Fruit fly (Drosophila melanogaster) whole organism, embryonic: Measurements from ENCODE around the gene CG5509.

Experiments
- Atf-2 ChIP-seq: fragments of 200-800 bp; sonication (Bioruptor generic); optimal IDR thresholded peaks from 2 replicates; lab custom pipeline; 2016; ENCODE audit warnings: missing biosample characterization, missing genetic modification characterization
- Atf6 ChIP-seq: fragments of 200-800 bp; sonication (Bioruptor generic); IDR thresholded peaks from 2 replicates; pipeline ENCODE4 v1.3.6; 2022; ENCODE audit warnings: missing biosample characterization, missing genetic modification characterization
- CG10267 ChIP-seq: fragments of 200-800 bp; sonication (Bioruptor generic); optimal IDR thresholded peaks from 2 replicates; lab custom pipeline; 2018; ENCODE audit warnings: missing biosample characterization, mild to moderate bottlenecking, missing genetic modification characterization, moderate library complexity
- CG11723 ChIP-seq: fragments of 200-800 bp; sonication (Bioruptor generic); optimal IDR thresholded peaks from 2 replicates; lab custom pipeline; 2017; ENCODE audit warnings: missing biosample characterization, mild to moderate bottlenecking, missing genetic modification characterization
- CG12659 ChIP-seq: fragments of 200-800 bp; sonication (Bioruptor generic); optimal IDR thresholded peaks from 3 replicates; lab custom pipeline; 2017; ENCODE audit warnings: mild to moderate bottlenecking, missing biosample characterization, missing genetic modification reagents, missing genetic modification characterization
- CG12744 ChIP-seq: fragments of 200-800 bp; sonication (Bioruptor generic); optimal IDR thresholded peaks from 2 replicates; lab custom pipeline; 2016; ENCODE audit warnings: missing biosample characterization, missing genetic modification characterization
- CG12769 ChIP-seq: fragments of 200-800 bp; sonication (Bioruptor generic); optimal IDR thresholded peaks from 2 replicates; lab custom pipeline; 2019; ENCODE audit warnings: missing biosample characterization, mild to moderate bottlenecking, missing genetic modification characterization, moderate library complexity
- CG13123 ChIP-seq: fragments of 200-800 bp; sonication (Bioruptor generic); optimal IDR thresholded peaks from 2 replicates; lab custom pipeline; 2016; ENCODE audit warnings: missing biosample characterization, missing genetic modification characterization
- CG13287 ChIP-seq: fragments of 200-800 bp; sonication (Bioruptor generic); IDR thresholded peaks from 2 replicates; pipeline ENCODE4 v1.3.6; 2022; ENCODE audit warnings: missing biosample characterization, missing genetic modification characterization; ENCODE audit not compliant: partially characterized antibody
- CG13775 ChIP-seq: fragments of 200-800 bp; sonication (Bioruptor generic); optimal IDR thresholded peaks from 3 replicates; lab custom pipeline; 2017; ENCODE audit warnings: missing biosample characterization, mild to moderate bottlenecking, missing genetic modification characterization
- CG14667 ChIP-seq: fragments of 200-800 bp; sonication (Bioruptor generic); IDR thresholded peaks from 2 replicates; pipeline ENCODE4 v1.3.6; 2022; ENCODE audit warnings: missing biosample characterization, missing genetic modification characterization
- CG15514 ChIP-seq: fragments of 200-800 bp; sonication (Bioruptor generic); optimal IDR thresholded peaks from 3 replicates; lab custom pipeline; 2017; ENCODE audit warnings: missing biosample characterization, missing genetic modification characterization, mild to moderate bottlenecking, moderate library complexity, missing genetic modification reagents
- CG17361 ChIP-seq: fragments of 200-800 bp; sonication (Bioruptor generic); IDR thresholded peaks from 3 replicates; pipeline ENCODE4 v1.3.6; 2022; ENCODE audit warnings: missing biosample characterization, missing genetic modification characterization
- CG18619 ChIP-seq: fragments of 200-800 bp; sonication (Bioruptor generic); optimal IDR thresholded peaks from 3 replicates; lab custom pipeline; 2017; ENCODE audit warnings: missing biosample characterization, mild to moderate bottlenecking, missing genetic modification characterization
- CG18764 ChIP-seq: fragments of 200-800 bp; sonication (Bioruptor generic); optimal IDR thresholded peaks from 3 replicates; lab custom pipeline; 2016; ENCODE audit warnings: missing biosample characterization, missing genetic modification characterization
- CG30020 ChIP-seq: fragments of 200-800 bp; optimal IDR thresholded peaks from 2 replicates; lab custom pipeline; 2019; ENCODE audit warnings: missing biosample characterization, mild to moderate bottlenecking, missing genetic modification characterization, moderate library complexity
- CG31388 ChIP-seq: fragments of 200-800 bp; sonication (Bioruptor generic); optimal IDR thresholded peaks from 2 replicates; lab custom pipeline; 2016; ENCODE audit warnings: missing biosample characterization, missing genetic modification characterization
- CG31441 ChIP-seq: fragments of 200-800 bp; sonication (Bioruptor generic); IDR thresholded peaks from 2 replicates; pipeline ENCODE4 v1.3.6; 2022; ENCODE audit warnings: missing biosample characterization, missing genetic modification characterization
- CG32767 ChIP-seq: fragments of 200-800 bp; sonication (Bioruptor generic); IDR thresholded peaks from 2 replicates; pipeline ENCODE4 v1.3.6; 2022; ENCODE audit warnings: missing biosample characterization, missing genetic modification characterization
- CG3726 ChIP-seq: fragments of 200-800 bp; sonication (Bioruptor generic); IDR thresholded peaks from 3 replicates; pipeline ENCODE4, ENCODE4 v1.3.6; 2022; ENCODE audit warnings: missing biosample characterization, missing genetic modification characterization
- CG4404 ChIP-seq: fragments of 200-800 bp; sonication (Bioruptor generic); IDR thresholded peaks from 2 replicates; pipeline ENCODE4 v1.3.6; 2022; ENCODE audit warnings: missing biosample characterization, missing genetic modification characterization
- CG5953 ChIP-seq: fragments of 200-800 bp; sonication (Bioruptor generic); IDR thresholded peaks from 2 replicates; pipeline ENCODE4 v1.3.6; 2022; ENCODE audit warnings: missing biosample characterization, missing genetic modification characterization
- CG9797 ChIP-seq: fragments of 200-800 bp; sonication (Bioruptor generic); optimal IDR thresholded peaks from 3 replicates; lab custom pipeline; 2018; ENCODE audit warnings: missing biosample characterization, mild to moderate bottlenecking, missing genetic modification characterization
- CG9932 ChIP-seq: fragments of 200-800 bp; sonication (Bioruptor generic); IDR thresholded peaks from 2 replicates; pipeline ENCODE4 v1.3.6; 2022; ENCODE audit warnings: missing biosample characterization, missing genetic modification characterization
- Dip3 ChIP-seq: fragments of 200-800 bp; sonication (Bioruptor generic); optimal IDR thresholded peaks from 3 replicates; lab custom pipeline; 2016; ENCODE audit warnings: missing biosample characterization, missing genetic modification characterization
- Fer3 ChIP-seq: fragments of 200-800 bp; sonication (Bioruptor generic); optimal IDR thresholded peaks from 2 replicates; lab custom pipeline; 2018; ENCODE audit warnings: missing biosample characterization, mild to moderate bottlenecking, missing genetic modification characterization, moderate library complexity
- Hey ChIP-seq: fragments of 200-800 bp; sonication (Bioruptor generic); optimal IDR thresholded peaks from 3 replicates; lab custom pipeline; 2018; ENCODE audit warnings: missing biosample characterization, mild to moderate bottlenecking, missing genetic modification characterization
- Jarid2 ChIP-seq: fragments of 200-800 bp; sonication (Bioruptor generic); optimal IDR thresholded peaks from 3 replicates; lab custom pipeline; 2017; ENCODE audit warnings: mild to moderate bottlenecking, missing biosample characterization, missing genetic modification reagents, missing genetic modification characterization
- Lpt ChIP-seq: fragments of >200 bp; optimal IDR thresholded peaks from 2 replicates; lab custom pipeline; 2018; ENCODE audit warnings: missing biosample characterization, missing genetic modification characterization
- MESR4 ChIP-seq: fragments of 200-800 bp; sonication (Bioruptor generic); optimal IDR thresholded peaks from 2 replicates; lab custom pipeline; 2018; ENCODE audit warnings: missing biosample characterization, mild to moderate bottlenecking, missing genetic modification characterization, moderate library complexity
- Myb ChIP-seq: fragments of 200-800 bp; sonication (Bioruptor generic); optimal IDR thresholded peaks from 2 replicates; lab custom pipeline; 2016; ENCODE audit warnings: missing biosample characterization, missing genetic modification characterization
- Nf-YA ChIP-seq: fragments of 200-800 bp; sonication (Bioruptor generic); IDR thresholded peaks from 2 replicates; pipeline ENCODE4 v1.3.6; 2022; ENCODE audit warnings: missing biosample characterization, missing genetic modification characterization
- Oli ChIP-seq: fragments of 200-800 bp; sonication (Bioruptor generic); optimal IDR thresholded peaks from 2 replicates; lab custom pipeline; 2018; ENCODE audit warnings: missing biosample characterization, mild to moderate bottlenecking, missing genetic modification characterization, moderate library complexity
- Opbp ChIP-seq: fragments of 200-800 bp; sonication (Bioruptor generic); IDR thresholded peaks from 3 replicates; pipeline ENCODE4 v1.3.6; 2022; ENCODE audit warnings: missing biosample characterization, missing genetic modification characterization; ENCODE audit not compliant: partially characterized antibody
- Rx ChIP-seq: fragments of 200-800 bp; sonication (Bioruptor generic); IDR thresholded peaks from 2 replicates; pipeline ENCODE4 v1.3.6; 2022; ENCODE audit warnings: missing biosample characterization, missing genetic modification characterization
- Sox102F ChIP-seq: fragments of 200-800 bp; sonication (Bioruptor generic); optimal IDR thresholded peaks from 2 replicates; lab custom pipeline; 2018; ENCODE audit warnings: missing biosample characterization, mild to moderate bottlenecking, missing genetic modification characterization, moderate library complexity
- Spps ChIP-seq: fragments of 200-800 bp; sonication (Bioruptor generic); optimal IDR thresholded peaks from 2 replicates; lab custom pipeline; 2018; ENCODE audit warnings: missing biosample characterization, mild to moderate bottlenecking, missing genetic modification characterization
- Sry-δ ChIP-seq: fragments of 200-800 bp; sonication (Bioruptor generic); optimal IDR thresholded peaks from 2 replicates; lab custom pipeline; 2016; ENCODE audit warnings: missing biosample characterization, missing genetic modification characterization
- ap ChIP-seq: fragments of 200-800 bp; sonication (Bioruptor generic); IDR thresholded peaks from 2 replicates; pipeline ENCODE4 v1.3.6; 2022; ENCODE audit warnings: missing biosample characterization, missing genetic modification characterization
- croc ChIP-seq: fragments of 200-800 bp; sonication (Bioruptor generic); conservative IDR thresholded peaks from 3 replicates; pipeline ENCODE4 v1.3.6; 2022; ENCODE audit warnings: missing biosample characterization, missing genetic modification characterization
- esg ChIP-seq: fragments of 200-800 bp; sonication (Bioruptor generic); conservative IDR thresholded peaks from 2 replicates; pipeline ENCODE4 v1.3.6; 2022; ENCODE audit warnings: missing biosample characterization, missing genetic modification characterization
- gsb-n ChIP-seq: fragments of 200-800 bp; sonication (Bioruptor generic); optimal IDR thresholded peaks from 3 replicates; lab custom pipeline; 2018; ENCODE audit warnings: missing biosample characterization, mild to moderate bottlenecking, missing genetic modification characterization
- lab ChIP-seq: fragments of 200-800 bp; sonication (Bioruptor generic); optimal IDR thresholded peaks from 3 replicates; lab custom pipeline; 2017; ENCODE audit warnings: missing biosample characterization, missing genetic modification characterization, mild to moderate bottlenecking, moderate library complexity, missing genetic modification reagents
- mam ChIP-seq: fragments of 200-800 bp; sonication (Bioruptor generic); optimal IDR thresholded peaks from 3 replicates; lab custom pipeline; 2016; ENCODE audit warnings: missing biosample characterization, missing genetic modification characterization
- mirr ChIP-seq: fragments of 200-800 bp; sonication (Bioruptor generic); optimal IDR thresholded peaks from 3 replicates; lab custom pipeline; 2018; ENCODE audit warnings: missing biosample characterization, mild to moderate bottlenecking, missing genetic modification characterization
- nau ChIP-seq: fragments of 200-800 bp; sonication (Bioruptor generic); optimal IDR thresholded peaks from 3 replicates; lab custom pipeline; 2017; ENCODE audit warnings: missing biosample characterization, mild to moderate bottlenecking, missing genetic modification characterization, missing genetic modification reagents
- onecut ChIP-seq: fragments of 200-800 bp; sonication (Bioruptor generic); IDR thresholded peaks from 2 replicates; pipeline ENCODE4 v1.3.6; 2022; ENCODE audit warnings: missing biosample characterization, missing genetic modification characterization
- slbo ChIP-seq: fragments of 200-800 bp; sonication (Bioruptor generic); IDR thresholded peaks from 2 replicates; pipeline ENCODE4 v1.3.6; 2022; ENCODE audit warnings: missing biosample characterization, missing genetic modification characterization
- so ChIP-seq: fragments of 200-800 bp; sonication (Bioruptor generic); IDR thresholded peaks from 3 replicates; pipeline ENCODE4 v1.3.6; 2022; ENCODE audit warnings: missing biosample characterization, missing genetic modification characterization
- wor ChIP-seq: fragments of 200-800 bp; sonication (Bioruptor generic); IDR thresholded peaks from 2 replicates; pipeline ENCODE4 v1.3.6; 2022; ENCODE audit warnings: missing biosample characterization, missing genetic modification characterization
- zen ChIP-seq: fragments of 200-800 bp; sonication (Bioruptor generic); optimal IDR thresholded peaks from 3 replicates; lab custom pipeline; 2018; ENCODE audit warnings: missing biosample characterization, mild to moderate bottlenecking, missing genetic modification characterization, moderate library complexity

CG5509 gene

dm6 chr3R:12459879-12460522 is 7.7 kb downstream of the CG5509 start, which contains the start of the genes CG5961 and Polr3C (continued):
- TF ChIP-seq Lpt (GFP tag; lab: Kevin White, UChicago) = no peak
- no peak for TF ChIP-seq CG3726 (GFP tag; lab: Robert Waterston, UW)
- TF ChIP-seq wor (GFP tag; lab: Robert Waterston, UW) = no peak
- TF ChIP-seq so (GFP tag; lab: Robert Waterston, UW) = no peak
- TF ChIP-seq esg (GFP tag; lab: Robert Waterston, UW) = no peak
- no peak for TF ChIP-seq Myb (GFP tag; lab: Kevin White, UChicago)
- no peak for TF ChIP-seq Jarid2 (GFP tag; lab: Kevin White, UChicago)
- no peak for TF ChIP-seq nau (GFP tag; lab: Kevin White, UChicago)
- no peak for TF ChIP-seq Oli
- TF ChIP-seq CG9797 = peak; percentile 62
- no peak for TF ChIP-seq CG5953
- peak; percentile 35 for TF ChIP-seq CG12659 (GFP tag; lab: Kevin White, UChicago)
- TF ChIP-seq CG12769 = no peak
- TF ChIP-seq mirr (GFP tag; lab: Kevin White, UChicago) = no peak
- TF ChIP-seq CG13775 (GFP tag; lab: Kevin White, UChicago) = no peak
- peak; percentile 11 for TF ChIP-seq zen
- no peak for TF ChIP-seq CG31388
- no peak for TF ChIP-seq Dip3
- TF ChIP-seq gsb-n (tag; lab: Kevin White, UChicago) = no peak
- TF ChIP-seq Sox102F (GFP tag; lab: Kevin White, UChicago) = no peak
- TF ChIP-seq CG17361 (GFP tag; lab: Robert Waterston, UW) = no peak
- peak; percentile 71 for TF ChIP-seq MESR4 (GFP tag; lab: Kevin White, UChicago)
- no peak for TF ChIP-seq CG18619 (GFP tag; lab: Kevin White, UChicago)
- peak; percentile 41 for TF ChIP-seq Sry-δ
- TF ChIP-seq croc (GFP tag; lab: Robert Waterston, UW) = no peak
- TF ChIP-seq Hey (tag; lab: Kevin White, UChicago) = no peak
- no peak for TF ChIP-seq Atf6 (GFP tag; lab: Robert Waterston, UW)
- TF ChIP-seq CG4404 (GFP tag; lab: Robert Waterston, UW) = no peak
- peak; percentile 13 for TF ChIP-seq CG30020 (tag; lab: Kevin White, UChicago)
- TF ChIP-seq mam (GFP tag; lab: Kevin White, UChicago) = no peak
- TF ChIP-seq CG13123 (GFP tag; lab: Kevin White, UChicago) = no peak
- no peak for TF ChIP-seq CG9932 (GFP tag; lab: Robert Waterston, UW)
- TF ChIP-seq CG32767 (GFP tag; lab: Robert Waterston, UW) = no peak
- no peak for TF ChIP-seq Opbp (GFP tag; lab: Robert Waterston, UW)
- TF ChIP-seq Rx = no peak
- no peak for TF ChIP-seq onecut (GFP tag; lab: Robert Waterston, UW)
- no peak for TF ChIP-seq CG18764 (GFP tag; lab: Kevin White, UChicago)
- TF ChIP-seq Nf-YA (GFP tag; lab: Robert Waterston, UW) = no peak
- no peak for TF ChIP-seq Fer3 (tag; lab: Kevin White, UChicago)
- peak; percentile 45 for TF ChIP-seq CG10267
- no peak for TF ChIP-seq CG11723 (GFP tag; lab: Kevin White, UChicago)
- no peak for TF ChIP-seq lab (GFP tag; lab: Kevin White, UChicago)
- no peak for TF ChIP-seq Spps (tag; lab: Kevin White, UChicago)
- TF ChIP-seq ap = no peak
- peak; percentile 72 for TF ChIP-seq CG13287 (GFP tag; lab: Robert Waterston, UW)
- no peak for TF ChIP-seq Atf-2 (GFP tag; lab: Kevin White, UChicago)
- TF ChIP-seq CG12744 (GFP tag; lab: Kevin White, UChicago) = no peak
- peak; percentile 70 for TF ChIP-seq CG15514 (GFP tag; lab: Kevin White, UChicago)
- TF ChIP-seq CG14667 = no peak
- no peak for TF ChIP-seq slbo (GFP tag; lab: Robert Waterston, UW)
- no peak for TF ChIP-seq CG31441
